Worm (Caenorhabditis elegans) whole organism, L4 larva: ENCODE data around the gene cyp-34A1.
"Not testable (repeated sequence)": the region's sequence is repeated elsewhere in the genome, so short reads cannot be mapped to it uniquely, and the experiment has no call there.

Source experiments
- F26F4.8 ChIP-seq: fragments of 200-800 bp; sonication (Bioruptor generic); conservative IDR thresholded peaks from 2 replicates; pipeline ENCODE4 v1.3.6; 2022; ENCODE audit warnings: missing genetic modification characterization, missing compliant biosample characterization
- Y105C5A.15 ChIP-seq: fragments of 200-800 bp; sonication (Bioruptor generic); IDR thresholded peaks from 2 replicates; pipeline ENCODE4 v1.3.6; 2022; ENCODE audit warnings: missing genetic modification characterization, missing compliant biosample characterization
- Y75B8A.6 ChIP-seq: fragments of 200-800 bp; sonication (Bioruptor generic); IDR thresholded peaks from 2 replicates; pipeline ENCODE4 v1.3.6; 2022; ENCODE audit warnings: missing genetic modification reagents, missing genetic modification characterization, missing compliant biosample characterization
- ZK337.2 ChIP-seq: fragments of 200-800 bp; sonication (Bioruptor generic); IDR thresholded peaks from 2 replicates; pipeline ENCODE4 v1.3.6; 2022; ENCODE audit warnings: missing genetic modification reagents, missing genetic modification characterization, missing compliant biosample characterization
- ceh-20 ChIP-seq: fragments of 200-800 bp; sonication (Bioruptor generic); IDR thresholded peaks from 2 replicates; pipeline ENCODE4 v1.3.6; 2022; ENCODE audit warnings: missing genetic modification reagents, missing genetic modification characterization, missing compliant biosample characterization
- ceh-62 ChIP-seq: sonication (generic microtip); optimal IDR thresholded peaks from 2 replicates; lab custom pipeline; 2017; ENCODE audit warnings: missing biosample characterization, missing genetic modification characterization
- ceh-82 ChIP-seq: sonication (generic microtip); optimal IDR thresholded peaks from 2 replicates; lab custom pipeline; 2017; ENCODE audit warnings: missing biosample characterization, missing genetic modification characterization
- fkh-10 ChIP-seq: fragments of 150-350 bp; optimal IDR thresholded peaks from 2 replicates; lab custom pipeline; 2014; ENCODE audit warnings: missing biosample characterization, missing genetic modification reagents, missing genetic modification characterization
- fos-1 ChIP-seq: fragments of 150-350 bp; optimal IDR thresholded peaks from 2 replicates; lab custom pipeline; 2014; ENCODE audit warnings: missing biosample characterization, missing genetic modification characterization
- hlh-30 ChIP-seq: sonication (generic microtip); optimal IDR thresholded peaks from 2 replicates; lab custom pipeline; 2017; ENCODE audit warnings: antibody characterized with exemption, mild to moderate bottlenecking, missing genetic modification characterization, missing compliant biosample characterization; ENCODE audit not compliant: insufficient read depth
- hmg-1.1 ChIP-seq: fragments of 200-800 bp; sonication (Bioruptor generic); IDR thresholded peaks from 2 replicates; pipeline ENCODE4 v1.3.6; 2022; ENCODE audit warnings: missing genetic modification reagents, missing genetic modification characterization, missing compliant biosample characterization
- jun-1 ChIP-seq: fragments of 150-350 bp; optimal IDR thresholded peaks from 2 replicates; lab custom pipeline; 2014; ENCODE audit warnings: missing biosample characterization, missing genetic modification reagents, missing genetic modification characterization
- madf-9 ChIP-seq: fragments of 200-800 bp; sonication (Bioruptor generic); conservative IDR thresholded peaks from 2 replicates; pipeline ENCODE4 v1.3.6; 2022; ENCODE audit warnings: missing genetic modification reagents, missing genetic modification characterization, missing compliant biosample characterization
- mep-1 ChIP-seq: fragments of 150-350 bp; sonication (generic microtip); optimal IDR thresholded peaks from 3 replicates; lab custom pipeline; 2014; ENCODE audit warnings: missing biosample characterization, missing genetic modification characterization
- nhr-42 ChIP-seq: fragments of 200-800 bp; sonication (Bioruptor generic); IDR thresholded peaks from 2 replicates; pipeline ENCODE4 v1.3.6; 2022; ENCODE audit warnings: missing genetic modification characterization, missing compliant biosample characterization
- php-3 ChIP-seq: fragments of 200-800 bp; sonication (Bioruptor generic); IDR thresholded peaks from 2 replicates; pipeline ENCODE4 v1.3.6; 2022; ENCODE audit warnings: missing genetic modification reagents, missing genetic modification characterization, missing compliant biosample characterization
- rbr-2 ChIP-seq: sonication (generic microtip); optimal IDR thresholded peaks from 2 replicates; lab custom pipeline; 2016; ENCODE audit warnings: missing genotype, missing genetic modification characterization, missing compliant biosample characterization
- spr-1 ChIP-seq: sonication (generic microtip); optimal IDR thresholded peaks from 2 replicates; lab custom pipeline; 2016; ENCODE audit warnings: mild to moderate bottlenecking, missing genetic modification characterization, missing compliant biosample characterization
- unc-62 ChIP-seq, 3 experiments: fragments of 150-350 bp in 1 of 3; sonication (generic microtip); optimal IDR thresholded peaks in 2 of 3; peaks in 1 of 3; 1 replicate in 1 of 3; 2 replicates in 2 of 3; lab custom pipeline; 2014 to 2017; ENCODE audit warnings: missing biosample characterization in 3 of 3, missing genetic modification characterization in 3 of 3, missing genetic modification reagents in 3 of 3, missing genotype in 1 of 3
- zip-11 ChIP-seq: fragments of 200-800 bp; sonication (Bioruptor generic); IDR thresholded peaks from 2 replicates; pipeline ENCODE4 v1.3.6; 2022; ENCODE audit warnings: missing genetic modification characterization, missing compliant biosample characterization
- zip-2 ChIP-seq: fragments of 150-350 bp; optimal IDR thresholded peaks from 2 replicates; lab custom pipeline; 2014; ENCODE audit warnings: missing biosample characterization, missing genetic modification characterization
- ztf-7 ChIP-seq: fragments of 150-350 bp; optimal IDR thresholded peaks from 2 replicates; lab custom pipeline; 2014; ENCODE audit warnings: missing biosample characterization, missing genetic modification characterization

The cyp-34A1 gene

DNA sequence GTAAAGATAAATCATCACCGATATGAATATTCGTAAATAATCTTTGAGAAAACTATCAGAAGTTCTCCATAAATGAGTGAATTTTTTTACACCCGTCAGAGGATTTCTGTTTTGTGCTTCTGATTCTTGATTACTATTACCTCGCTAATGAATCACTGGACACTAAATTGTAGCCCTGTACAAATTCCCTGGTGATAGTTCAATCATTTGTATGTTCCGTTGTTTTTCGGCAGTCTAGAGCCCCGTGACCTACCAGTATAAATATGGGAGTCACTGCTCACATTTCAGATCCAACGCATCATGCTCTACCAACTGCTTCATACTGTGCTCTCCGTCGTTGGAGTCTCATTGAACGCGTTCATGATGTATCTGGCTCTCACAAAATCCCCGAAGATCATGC lies 37.5 kb downstream of the cyp-34A1 start, which contains the start of gene srd-28:
srd-28 (plus strand) TSS at position 301 of the 400 bp plus-strand sequence.
- not testable (repeated sequence) for TF ChIP-seq zip-11 (GFP tag; lab: Robert Waterston, UW); madf-9 (GFP tag; lab: Robert Waterston, UW); fos-1 (tag; lab: Kevin White, UChicago)

- TF ChIP-seq F26F4.8 (GFP tag; lab: Robert Waterston, UW) (no peak), hlh-30 (tag; lab: Kevin White, UChicago) (no peak)
These were observed 43.3 kb downstream of the cyp-34A1 start, which contains the start of gene kin-30 for ce11 chrV:15244456-15244855. Gene kin-30 (plus strand): TSS chrV:15244756.

DNA sequence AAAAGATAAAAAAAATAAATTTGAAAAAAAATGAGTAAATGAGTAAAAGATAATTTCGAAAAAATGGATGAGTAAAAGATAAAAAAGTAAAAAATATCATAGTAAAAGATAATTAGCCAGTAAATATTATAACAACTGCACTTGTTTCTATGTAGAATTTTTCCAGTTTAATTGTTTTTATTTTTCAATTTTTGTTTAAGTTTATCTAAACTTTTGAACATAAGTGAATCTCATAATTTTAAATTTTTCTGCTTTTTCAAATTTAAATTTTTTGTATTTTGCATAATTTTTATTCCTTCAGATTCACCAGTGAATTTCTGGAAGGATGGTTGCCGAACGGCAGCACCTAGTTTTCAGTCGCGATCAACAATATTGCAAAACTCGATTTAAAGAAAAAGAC lies 46.5 kb downstream of the cyp-34A1 start, which contains the start of gene chil-12:
chil-12 (plus strand) TSS at position 301 of the 400 bp plus-strand sequence.
- TF ChIP-seq mep-1 (no peak), php-3 (no peak), hlh-30 (tag; lab: Kevin White, UChicago) (no peak)

ce11 chrV:15240215-15240614 lies 47.5 kb downstream of the cyp-34A1 start, which contains the start of gene srw-11:
Gene srw-11 (minus strand): TSS chrV:15240315.
- no peak for TF ChIP-seq Y105C5A.15 (GFP tag; lab: Robert Waterston, UW)
- no peak for TF ChIP-seq ceh-62 (tag; lab: Kevin White, UChicago)
- TF ChIP-seq spr-1 (tag; lab: Kevin White, UChicago), result no peak
- no peak for TF ChIP-seq fkh-10 (GFP tag; lab: Kevin White, UChicago)

DNA sequence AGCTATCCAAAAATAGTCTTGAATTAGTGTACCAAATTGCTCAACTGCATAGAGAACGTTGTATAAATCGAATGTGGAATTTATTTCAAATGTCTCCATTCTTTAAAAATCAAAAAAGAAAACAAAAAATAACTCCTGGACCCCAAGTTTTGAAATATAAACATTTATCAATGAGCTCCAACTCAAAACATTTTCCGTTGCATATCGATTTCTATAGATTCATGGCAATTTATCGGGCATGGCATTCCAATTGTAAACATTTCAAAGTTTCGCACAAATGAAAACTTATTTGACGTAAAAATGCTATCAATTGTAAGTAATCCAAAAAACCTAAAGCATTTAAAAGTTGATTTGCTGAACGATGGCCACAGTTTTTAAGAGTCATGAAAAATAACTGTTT lies 49.2 kb downstream of the cyp-34A1 start, which contains the start of gene srw-12:
srw-12 (minus strand) TSS at position 101 of the 400 bp plus-strand sequence.
- TF ChIP-seq unc-62 (GFP tag; optimal IDR thresholded peaks at IDR 0.05 in 1 of 2; lab: Kevin White, UChicago) (peak in 1 of 2 experiments; percentile 33), unc-62 (tag; optimal IDR thresholded peaks at IDR 0.05; lab: Kevin White, UChicago) (no peak), rbr-2 (no peak)

- TF ChIP-seq ceh-20 (GFP tag; lab: Robert Waterston, UW) (no peak), jun-1 (no peak), nhr-42 (no peak), zip-2 (no peak), ceh-82 (tag; lab: Kevin White, UChicago) (no peak), ZK337.2 (GFP tag; lab: Robert Waterston, UW) (no peak), rbr-2 (no peak), madf-9 (GFP tag; lab: Robert Waterston, UW) (no peak), mep-1 (no peak), ztf-7 (tag; lab: Kevin White, UChicago) (no peak), Y75B8A.6 (GFP tag; lab: Robert Waterston, UW) (no peak), hmg-1.1 (GFP tag; lab: Robert Waterston, UW) (no peak)
- TF ChIP-seq, all 104 proteins: peak for 0
These were observed 52.1 kb downstream of the cyp-34A1 start, which contains the start of gene nhr-164 for ce11 chrV:15235661-15236060. Gene nhr-164 (minus strand): TSS chrV:15235761.
